Fruit fly (Drosophila melanogaster) whole organism, wandering third instar larva: ENCODE measurements around the gene P5CDh2.
A peak's percentile ranks its signal among the peaks of the same experiment; 100 is the strongest.

Source experiments
- Abd-B ChIP-seq: fragments of >200 bp; optimal IDR thresholded peaks from 2 replicates; lab custom pipeline; 2017; ENCODE audit warnings: missing biosample characterization, missing genetic modification characterization
- CG32264 ChIP-seq: fragments of 200-800 bp; sonication (Bioruptor generic); optimal IDR thresholded peaks from 2 replicates; lab custom pipeline; 2016; ENCODE audit warnings: missing biosample characterization, missing genetic modification characterization
- Dfd ChIP-seq: fragments of >200 bp; optimal IDR thresholded peaks from 2 replicates; lab custom pipeline; 2017; ENCODE audit warnings: missing biosample characterization, missing genetic modification characterization
- Hr78 ChIP-seq: fragments of >200 bp; optimal IDR thresholded peaks from 2 replicates; lab custom pipeline; 2017; ENCODE audit warnings: missing biosample characterization, missing genetic modification characterization
- N ChIP-seq: fragments of >200 bp; optimal IDR thresholded peaks from 2 replicates; lab custom pipeline; 2018; ENCODE audit warnings: missing biosample characterization, missing external identifiers, missing genetic modification characterization
- Rel ChIP-seq, 2 experiments: fragments of 200-800 bp; sonication (Bioruptor generic) in 1 of 2; optimal IDR thresholded peaks; 2 replicates in 1 of 2; 3 replicates in 1 of 2; lab custom pipeline; 2016 to 2019; ENCODE audit warnings: mild to moderate bottlenecking in 2 of 2, missing biosample characterization in 2 of 2, missing genetic modification characterization in 2 of 2, moderate library complexity in 1 of 2
- br ChIP-seq: fragments of 200-800 bp; sonication (Bioruptor generic); optimal IDR thresholded peaks from 2 replicates; lab custom pipeline; 2016; ENCODE audit warnings: missing biosample characterization, missing genetic modification characterization
- dl ChIP-seq, 2 experiments: fragments of 175-275, 200-275 bp in 1 of 2; fragments of 200-275 bp in 1 of 2; sonication (Bioruptor generic); optimal IDR thresholded peaks; lab custom pipeline; 2018; ENCODE audit warnings: mild to moderate bottlenecking in 2 of 2, missing biosample characterization in 2 of 2, missing genetic modification characterization in 2 of 2, moderate library complexity in 2 of 2; ENCODE audit not compliant: partially characterized antibody in 2 of 2, insufficient read depth in 1 of 2
- foxo ChIP-seq, 2 experiments: fragments of 200-800 bp; sonication (Bioruptor generic); optimal IDR thresholded peaks; 2 replicates in 1 of 2; 3 replicates in 1 of 2; lab custom pipeline; 2016 to 2017; ENCODE audit warnings: missing biosample characterization in 2 of 2, missing genetic modification characterization in 2 of 2
- h ChIP-seq: fragments of 200-800 bp; sonication (Bioruptor generic); optimal IDR thresholded peaks from 3 replicates; lab custom pipeline; 2016; ENCODE audit warnings: missing biosample characterization, mild to moderate bottlenecking, missing genetic modification characterization
- lola ChIP-seq: fragments of >200 bp; optimal IDR thresholded peaks from 2 replicates; lab custom pipeline; 2017; ENCODE audit warnings: missing biosample characterization, missing genetic modification characterization
- pan ChIP-seq: fragments of >200 bp; optimal IDR thresholded peaks from 2 replicates; lab custom pipeline; 2017
- psq ChIP-seq: fragments of 200-800 bp; sonication (Bioruptor generic); optimal IDR thresholded peaks from 3 replicates; lab custom pipeline; 2017; ENCODE audit warnings: missing biosample characterization, mild to moderate bottlenecking, missing genetic modification characterization, moderate library complexity

dm6 chr3R:21836614-21837013 is 41.1 kb upstream of the P5CDh2 start:
- TF ChIP-seq h (GFP tag; lab: Kevin White, UChicago) (no peak), Rel (GFP tag; optimal IDR thresholded peaks at IDR 0.05; lab: Kevin White, UChicago) (no peak), Rel (tag; optimal IDR thresholded peaks at IDR 0.05; lab: Kevin White, UChicago) (peak; percentile 50), Hr78 (GFP tag; lab: Kevin White, UChicago) (no peak), dl (GFP tag; optimal IDR thresholded peaks at IDR 0.05; lab: Kevin White, UChicago; ENCODE audit: insufficient read depth in 1 of 2, partially characterized antibody in 2 of 2) (no peak), CG32264 (GFP tag; lab: Kevin White, UChicago) (no peak), Dfd (GFP tag; lab: Kevin White, UChicago) (no peak), lola (GFP tag; lab: Kevin White, UChicago) (no peak), br (GFP tag; lab: Kevin White, UChicago) (no peak), Abd-B (no peak), foxo (GFP tag; optimal IDR thresholded peaks at IDR 0.05; lab: Kevin White, UChicago) (no peak), N (GFP tag; lab: Kevin White, UChicago) (no peak), pan (lab: Kevin White, UChicago) (no peak), psq (no peak)
